Worm (Caenorhabditis elegans): ENCODE results near the gene nspd-2.
A peak's percentile ranks its signal among the peaks of the same experiment; 100 is the strongest.

Gene nspd-2

DNA sequence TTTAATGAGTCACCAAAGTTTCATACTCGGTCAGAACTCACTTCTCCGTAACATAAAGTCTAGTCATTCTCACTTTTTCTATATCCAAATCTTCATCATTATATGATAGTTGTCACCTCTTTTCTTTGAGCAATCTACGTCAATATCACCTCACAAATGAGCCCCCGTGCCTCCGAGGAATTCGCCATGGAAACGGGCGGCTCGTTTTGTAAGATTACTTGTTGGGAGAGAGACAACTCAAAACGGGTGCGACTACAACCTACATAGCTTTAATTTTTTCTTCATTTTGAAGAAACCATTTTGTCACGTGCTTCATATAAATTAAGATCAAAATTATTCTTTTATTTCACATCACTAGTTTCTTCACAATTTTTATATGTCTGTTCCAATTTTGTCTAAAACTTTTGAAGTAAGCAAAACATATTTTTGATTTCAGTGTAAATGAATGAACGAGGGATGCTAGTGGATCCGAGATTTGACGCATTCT lies 35.1 kb downstream of the nspd-2 start, which contains the start of gene nhr-4:
Gene nhr-4, plus strand, starts transcription at position 437 of the 487 bp plus-strand sequence.
- TF ChIP-seq dmd-9 (GFP tag; IDR thresholded peaks at IDR 0.05) (no peak), ceh-82 (tag; optimal IDR thresholded peaks at IDR 0.05) (no peak), mdt-29 (GFP tag; IDR thresholded peaks at IDR 0.05) (no peak), mxl-3 (GFP tag; optimal IDR thresholded peaks at IDR 0.05) (no peak), spr-1 (tag; optimal IDR thresholded peaks at IDR 0.05) (no peak), set-16 (GFP tag; IDR thresholded peaks at IDR 0.05) (no peak), ceh-32 (tag; optimal IDR thresholded peaks at IDR 0.05; ENCODE audit: poor library complexity) (no peak), duxl-1 (tag; optimal IDR thresholded peaks at IDR 0.05; ENCODE audit: poor library complexity) (no peak), hif-1 (tag; optimal IDR thresholded peaks at IDR 0.05) (no peak), unc-62 (GFP tag; optimal IDR thresholded peaks at IDR 0.05 in 1 of 2) (no peak), unc-62 (tag; optimal IDR thresholded peaks at IDR 0.05) (no peak), ama-1 (optimal IDR thresholded peaks at IDR 0.05) (no peak), mes-2 (tag; optimal IDR thresholded peaks at IDR 0.05; ENCODE audit: poor library complexity, severe bottlenecking) (no peak), unc-39 (tag; optimal IDR thresholded peaks at IDR 0.05) (no peak), tra-1 (GFP tag; IDR thresholded peaks at IDR 0.05) (no peak), ZK546.5 (tag; optimal IDR thresholded peaks at IDR 0.05) (no peak), nhr-42 (GFP tag; IDR thresholded peaks at IDR 0.05) (no peak), nhr-77 (tag; optimal IDR thresholded peaks at IDR 0.05) (no peak)

DNA sequence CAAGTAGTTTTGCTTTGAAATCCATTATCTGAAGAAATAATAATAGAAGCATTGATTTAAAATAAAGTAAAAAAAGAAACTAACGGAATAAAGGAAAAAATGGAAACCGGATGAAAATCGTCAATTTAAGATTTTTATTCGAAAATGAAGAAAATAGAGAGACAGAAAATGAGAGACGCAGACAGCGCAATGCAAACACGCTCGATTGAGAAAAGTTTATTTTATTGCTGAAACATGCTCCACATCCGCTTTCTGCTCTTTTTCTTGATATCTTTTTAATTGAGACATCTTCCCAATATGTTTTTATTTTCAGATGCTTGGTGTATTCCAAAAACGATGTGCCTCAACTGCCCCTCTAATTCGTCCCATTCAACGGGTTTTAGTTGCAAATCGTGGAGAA lies 40.4 kb downstream of the nspd-2 start, which contains the start of the genes prp-18 and mccc-1:
Gene prp-18, minus strand, starts transcription at position 127 of the 400 bp plus-strand sequence.
Gene mccc-1, plus strand, starts transcription at position 314 of the 400 bp plus-strand sequence.
- TF ChIP-seq Y5F2A.4 (GFP tag; optimal IDR thresholded peaks at IDR 0.05) (no peak), tra-1 (GFP tag; IDR thresholded peaks at IDR 0.05) (no peak), hmg-1.1 (GFP tag; IDR thresholded peaks at IDR 0.05) (no peak), nhr-6 (tag; optimal IDR thresholded peaks at IDR 0.05) (peak; percentile 57), rbr-2 (tag; optimal IDR thresholded peaks at IDR 0.05) (no peak), lin-39 (tag; optimal IDR thresholded peaks at IDR 0.05) (no peak), fos-1 (tag; optimal IDR thresholded peaks at IDR 0.05) (no peak), F26F4.8 (GFP tag; conservative IDR thresholded peaks at IDR 0.05) (no peak), zag-1 (tag; optimal IDR thresholded peaks at IDR 0.05) (no peak), hlh-30 (tag; optimal IDR thresholded peaks at IDR 0.05; ENCODE audit: insufficient read depth) (no peak), unc-130 (GFP tag; optimal IDR thresholded peaks at IDR 0.05) (peak; percentile 64), nhr-28 (tag; optimal IDR thresholded peaks at IDR 0.05) (peak; percentile 4), D1046.2 (GFP tag; IDR thresholded peaks at IDR 0.05) (no peak), pqm-1 (tag; optimal IDR thresholded peaks at IDR 0.05) (no peak), daf-8 (GFP tag; IDR thresholded peaks at IDR 0.05) (no peak), snpc-4 (tag; optimal IDR thresholded peaks at IDR 0.05) (no peak), egl-27 (tag; optimal IDR thresholded peaks at IDR 0.05) (no peak), daf-12 (tag; optimal IDR thresholded peaks at IDR 0.05) (no peak), gei-8 (GFP tag; optimal IDR thresholded peaks at IDR 0.05) (no peak), vab-7 (GFP tag; IDR thresholded peaks at IDR 0.05) (no peak), fkh-10 (GFP tag; optimal IDR thresholded peaks at IDR 0.05) (no peak), ceh-62 (tag; optimal IDR thresholded peaks at IDR 0.05) (no peak), unc-62 (GFP tag; optimal IDR thresholded peaks at IDR 0.05 in 1 of 2) (no peak), unc-62 (tag; optimal IDR thresholded peaks at IDR 0.05) (no peak), dmd-8 (GFP tag; IDR thresholded peaks at IDR 0.05) (no peak), nhr-237 (tag; optimal IDR thresholded peaks at IDR 0.05) (no peak), madf-9 (GFP tag; conservative IDR thresholded peaks at IDR 0.05) (no peak), lin-13 (GFP tag; optimal IDR thresholded peaks at IDR 0.05) (no peak), F49E8.2 (tag; optimal IDR thresholded peaks at IDR 0.05; ENCODE audit: borderline replicate concordance) (no peak), T20F7.1 (GFP tag; optimal IDR thresholded peaks at IDR 0.05) (peak; percentile 48), ztf-11 (tag; optimal IDR thresholded peaks at IDR 0.05) (no peak), cey-2 (tag; optimal IDR thresholded peaks at IDR 0.05; ENCODE audit: borderline replicate concordance, insufficient read depth) (no peak), nhr-77 (tag; optimal IDR thresholded peaks at IDR 0.05) (peak; percentile 34), daf-16 (GFP tag; optimal IDR thresholded peaks at IDR 0.05) (no peak), daf-16 (tag; optimal IDR thresholded peaks at IDR 0.05) (no peak), nhr-10 (tag; optimal IDR thresholded peaks at IDR 0.05) (no peak), aha-1 (tag) (no peak), mxl-2 (GFP tag; conservative IDR thresholded peaks at IDR 0.05) (no peak)
